Fruit fly (Drosophila melanogaster): ENCODE measurements around the gene Nnf1b.

- TF ChIP-seq CG32121 (GFP tag; IDR thresholded peaks at IDR 0.05) (no peak), Pif1B (GFP tag; optimal IDR thresholded peaks at IDR 0.05) (no peak)
These were observed 39.6 kb downstream of the Nnf1b start for dm6 chr2L:849787-850512.
